Fruit fly (Drosophila melanogaster) Kc167 (cell line): ENCODE results near the gene CG11920.
"Not testable (repeated sequence)": the region's sequence is repeated elsewhere in the genome, so short reads cannot be mapped to it uniquely, and the experiment has no call there.

Source experiments
- insv ChIP-seq: fragments of >200 bp; optimal IDR thresholded peaks from 3 replicates; lab custom pipeline; 2018; ENCODE audit warnings: missing external identifiers
- psq ChIP-seq: fragments of >200 bp; optimal IDR thresholded peaks from 2 replicates; lab custom pipeline; 2017; ENCODE audit warnings: missing external identifiers
- ttk ChIP-seq: sonication (Bioruptor generic); optimal IDR thresholded peaks from 2 replicates; lab custom pipeline; 2017; ENCODE audit warnings: missing external identifiers

Gene CG11920

DNA sequence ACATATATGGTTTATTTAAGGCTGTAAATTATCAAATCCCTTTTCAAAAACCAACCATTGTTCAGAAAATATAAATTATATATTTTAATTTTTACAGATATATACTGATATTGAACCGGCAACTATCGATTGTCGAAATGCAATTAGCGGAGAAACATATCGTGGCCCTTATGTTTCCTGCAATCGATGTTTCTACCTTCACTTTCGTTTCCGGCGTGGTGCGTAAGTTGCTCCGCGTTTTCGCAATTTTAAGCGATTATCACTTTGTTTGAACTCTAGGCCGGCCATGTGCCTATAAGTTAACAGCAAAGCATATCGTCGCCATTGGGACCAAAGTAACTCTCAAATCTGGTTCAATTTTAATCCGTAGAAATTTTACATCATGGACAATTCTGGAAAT lies 48.6 kb downstream of the CG11920 start, which contains the start of gene vig2:
vig2 (plus strand) TSS at position 112 of the 400 bp plus-strand sequence.
- not testable (repeated sequence) for TF ChIP-seq ttk, psq, insv (lab: Kevin White, UChicago)
